Worm (Caenorhabditis elegans) whole organism, early embryonic: ENCODE results near the gene Y37A1A.2.

ENCODE experiments used
- B0310.2 ChIP-seq: sonication (generic microtip); optimal IDR thresholded peaks from 2 replicates; lab custom pipeline; 2016; ENCODE audit warnings: mild to moderate bottlenecking, missing genetic modification characterization, missing compliant biosample characterization
- F13C5.2 ChIP-seq: sonication (generic microtip); optimal IDR thresholded peaks from 2 replicates; lab custom pipeline; 2017; ENCODE audit warnings: mild to moderate bottlenecking, missing genetic modification characterization, inconsistent platforms, missing compliant biosample characterization
- aly-1 ChIP-seq: sonication (generic microtip); optimal IDR thresholded peaks from 2 replicates; lab custom pipeline; 2016; ENCODE audit warnings: missing genetic modification characterization, missing compliant biosample characterization
- ama-1 ChIP-seq: fragments of 150-350 bp; optimal IDR thresholded peaks from 2 replicates; lab custom pipeline; 2014
- ceh-13 ChIP-seq: fragments of 200-800 bp; sonication (Bioruptor generic); optimal IDR thresholded peaks from 2 replicates; lab custom pipeline; 2018; ENCODE audit warnings: mild to moderate bottlenecking, missing genetic modification characterization, missing compliant biosample characterization
- ceh-36 ChIP-seq: sonication (generic microtip); optimal IDR thresholded peaks from 2 replicates; lab custom pipeline; 2016; ENCODE audit warnings: missing genetic modification characterization, inconsistent platforms, missing compliant biosample characterization
- ets-7 ChIP-seq: sonication (generic microtip); optimal IDR thresholded peaks from 2 replicates; lab custom pipeline; 2016; ENCODE audit warnings: missing genotype, missing genetic modification characterization, missing compliant biosample characterization
- flt-1 ChIP-seq: fragments of 200-800 bp; sonication (Bioruptor generic); IDR thresholded peaks from 2 replicates; pipeline ENCODE4 v1.3.6; 2022; ENCODE audit warnings: missing genetic modification characterization, missing compliant biosample characterization
- hmbx-1 ChIP-seq: sonication (generic microtip); optimal IDR thresholded peaks from 2 replicates; lab custom pipeline; 2016; ENCODE audit warnings: mild to moderate bottlenecking, missing genetic modification characterization, missing compliant biosample characterization
- pes-1 ChIP-seq: fragments of 200-800 bp; sonication (Bioruptor generic); IDR thresholded peaks from 2 replicates; pipeline ENCODE4 v1.3.6; 2022; ENCODE audit warnings: missing genetic modification reagents, missing genetic modification characterization, missing compliant biosample characterization
- sea-1 ChIP-seq: fragments of 200-800 bp; sonication (Bioruptor generic); conservative IDR thresholded peaks from 2 replicates; pipeline ENCODE4 v1.3.6; 2022; ENCODE audit warnings: missing genetic modification characterization, missing compliant biosample characterization
- tbx-11 ChIP-seq: fragments of 200-800 bp; sonication (Bioruptor generic); IDR thresholded peaks from 2 replicates; pipeline ENCODE4 v1.3.6; 2022; ENCODE audit warnings: missing genetic modification characterization, missing compliant biosample characterization
- tbx-37 ChIP-seq: fragments of 200-800 bp; sonication (Bioruptor generic); conservative IDR thresholded peaks from 2 replicates; pipeline ENCODE4 v1.3.6; 2022; ENCODE audit warnings: missing genetic modification reagents, missing genetic modification characterization, missing compliant biosample characterization
- tra-4 ChIP-seq: sonication (generic microtip); optimal IDR thresholded peaks from 2 replicates; lab custom pipeline; 2017; ENCODE audit warnings: missing genetic modification characterization, missing compliant biosample characterization

The Y37A1A.2 gene

DNA sequence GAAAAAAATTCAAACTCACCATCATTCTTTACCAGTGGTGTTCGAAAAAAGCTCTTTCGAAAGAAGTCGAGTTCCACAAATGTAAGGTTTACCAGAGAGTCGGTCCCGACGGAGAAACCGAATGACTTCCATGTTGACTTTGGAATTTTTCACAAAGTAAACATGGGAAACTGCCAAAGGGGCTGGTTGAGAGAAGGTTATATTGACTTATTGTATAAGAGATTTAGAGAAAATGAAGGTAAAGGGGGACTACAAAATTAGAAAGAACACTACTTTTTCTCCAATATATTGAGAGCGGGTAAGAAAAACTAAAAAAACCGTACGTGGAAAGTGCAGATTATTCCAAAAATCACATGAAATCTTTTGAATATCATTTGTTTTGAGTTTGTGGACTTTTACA, 47.7 kb downstream of the Y37A1A.2 start, which contains the start of gene vamp-8:
vamp-8 (minus strand) TSS at position 25 of the 400 bp plus-strand sequence.
- no peak for TF ChIP-seq sea-1 (GFP tag; lab: Robert Waterston, UW)
- no peak for TF ChIP-seq ceh-13
- TF ChIP-seq tbx-37 (GFP tag; lab: Robert Waterston, UW), result no peak
- no peak for TF ChIP-seq ceh-36 (tag; lab: Kevin White, UChicago)
- TF ChIP-seq hmbx-1, result no peak
- TF ChIP-seq flt-1 (GFP tag; lab: Robert Waterston, UW), result no peak
- no peak for TF ChIP-seq B0310.2 (tag; lab: Kevin White, UChicago)
- no peak for TF ChIP-seq aly-1
- no peak for TF ChIP-seq pes-1 (GFP tag; lab: Robert Waterston, UW)
- no peak for TF ChIP-seq ama-1 (lab: Kevin White, UChicago)
- TF ChIP-seq ets-7, result no peak
- no peak for TF ChIP-seq tbx-11 (GFP tag; lab: Robert Waterston, UW)
- TF ChIP-seq tra-4 (tag; lab: Kevin White, UChicago), result no peak
- no peak for TF ChIP-seq F13C5.2 (tag; lab: Kevin White, UChicago)

DNA sequence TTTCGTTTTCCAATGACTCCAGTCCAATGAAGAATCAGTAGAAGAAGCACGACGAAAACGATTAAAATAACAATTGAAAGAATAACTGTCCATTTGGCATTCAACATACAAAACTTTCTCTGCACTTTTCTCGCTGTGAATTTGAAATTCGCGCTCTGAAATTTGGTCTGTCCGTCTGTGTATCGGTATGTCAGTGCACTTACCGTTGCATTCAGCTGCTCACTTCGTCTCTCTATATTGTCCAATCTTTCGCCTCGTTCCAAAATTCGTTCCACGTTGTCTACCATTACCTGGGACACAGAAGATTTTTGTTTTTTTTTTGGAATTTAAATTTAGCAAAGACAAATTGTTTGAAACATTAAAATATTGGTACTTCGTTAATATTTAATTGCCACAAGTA, 52.4 kb downstream of the Y37A1A.2 start:
- TF ChIP-seq ceh-36 (tag; lab: Kevin White, UChicago) (no peak), sea-1 (GFP tag; lab: Robert Waterston, UW) (no peak), pes-1 (GFP tag; lab: Robert Waterston, UW) (no peak)
